Worm (Caenorhabditis elegans) whole organism, L2 larva: ENCODE results near the gene snr-5.

Experiments used
- ama-1 ChIP-seq: fragments of 150-350 bp; optimal IDR thresholded peaks from 2 replicates; lab custom pipeline; 2018; ENCODE audit warnings: inconsistent platforms
- ceh-82 ChIP-seq: fragments of 150-350 bp; optimal IDR thresholded peaks from 2 replicates; lab custom pipeline; 2014; ENCODE audit warnings: missing biosample characterization, missing genetic modification characterization
- fos-1 ChIP-seq: fragments of 150-350 bp; optimal IDR thresholded peaks from 2 replicates; lab custom pipeline; 2014; ENCODE audit warnings: missing biosample characterization, missing genetic modification characterization
- lin-13 ChIP-seq: fragments of 150-350 bp; optimal IDR thresholded peaks from 2 replicates; lab custom pipeline; 2014; ENCODE audit warnings: missing biosample characterization, missing genetic modification reagents, missing genetic modification characterization
- mdl-1 ChIP-seq, 2 experiments: fragments of 150-350 bp in 1 of 2; sonication (generic microtip) in 1 of 2; optimal IDR thresholded peaks; 2 replicates each; lab custom pipeline; 2017; ENCODE audit warnings: missing biosample characterization in 2 of 2, missing genetic modification characterization in 2 of 2
- nhr-237 ChIP-seq: fragments of 150-350 bp; optimal IDR thresholded peaks from 2 replicates; lab custom pipeline; 2014; ENCODE audit warnings: missing biosample characterization, missing genetic modification characterization
- nhr-25 ChIP-seq: fragments of 150-350 bp; sonication (generic microtip); optimal IDR thresholded peaks from 3 replicates; lab custom pipeline; 2014; ENCODE audit warnings: missing biosample characterization, missing genetic modification characterization
- sem-4 ChIP-seq: fragments of 150-350 bp; optimal IDR thresholded peaks from 2 replicates; lab custom pipeline; 2014; ENCODE audit warnings: missing biosample characterization, missing genetic modification reagents, missing genetic modification characterization
- skn-1 ChIP-seq: sonication (generic microtip); optimal IDR thresholded peaks from 2 replicates; lab custom pipeline; 2017; ENCODE audit warnings: missing biosample characterization, missing genetic modification characterization
- unc-62 ChIP-seq: fragments of 150-350 bp; optimal IDR thresholded peaks from 2 replicates; lab custom pipeline; 2014; ENCODE audit warnings: missing biosample characterization, missing genetic modification reagents, missing genetic modification characterization

- TF ChIP-seq unc-62 (GFP tag; lab: Kevin White, UChicago) (no peak), skn-1 (no peak), ceh-82 (tag; lab: Kevin White, UChicago) (no peak), nhr-25 (tag; lab: Kevin White, UChicago) (no peak), ama-1 (lab: Kevin White, UChicago) (no peak), lin-13 (GFP tag; lab: Kevin White, UChicago) (no peak), fos-1 (tag; lab: Kevin White, UChicago) (no peak), mdl-1 (tag; optimal IDR thresholded peaks at IDR 0.05; lab: Kevin White, UChicago) (no peak), nhr-237 (tag; lab: Kevin White, UChicago) (no peak), sem-4 (tag; lab: Kevin White, UChicago) (no peak)
Observed at ce11 chrIII:7848173-7848572, 13.7 kb upstream of the snr-5 start.
